Fruit fly (Drosophila melanogaster) whole organism, embryonic: ENCODE results near the gene mRpL20.

ENCODE experiments used
- Atf-2 ChIP-seq: fragments of 200-800 bp; sonication (Bioruptor generic); optimal IDR thresholded peaks from 2 replicates; lab custom pipeline; 2016; ENCODE audit warnings: missing biosample characterization, missing genetic modification characterization
- Blimp-1 ChIP-seq: fragments of 200-800 bp; sonication (Bioruptor generic); optimal IDR thresholded peaks from 3 replicates; lab custom pipeline; 2018; ENCODE audit warnings: missing biosample characterization, missing genetic modification characterization, mild to moderate bottlenecking, moderate library complexity, missing genetic modification reagents
- Bteb2 ChIP-seq: fragments of 200-800 bp; sonication (Bioruptor generic); optimal IDR thresholded peaks from 2 replicates; lab custom pipeline; 2016; ENCODE audit warnings: missing biosample characterization, missing genetic modification characterization
- CG10209 ChIP-seq: fragments of 200-800 bp; sonication (Bioruptor generic); optimal IDR thresholded peaks from 3 replicates; lab custom pipeline; 2017; ENCODE audit warnings: missing biosample characterization, mild to moderate bottlenecking, missing genetic modification characterization, missing genetic modification reagents
- CG10462 ChIP-seq: fragments of 200-800 bp; sonication (Bioruptor generic); optimal IDR thresholded peaks from 2 replicates; lab custom pipeline; 2016; ENCODE audit warnings: missing biosample characterization, missing genetic modification characterization
- CG11456 ChIP-seq: fragments of 200-800 bp; sonication (Bioruptor generic); IDR thresholded peaks from 3 replicates; pipeline ENCODE4 v1.3.6; 2022; ENCODE audit warnings: missing biosample characterization, missing genetic modification characterization
- CG12219 ChIP-seq: fragments of 200-800 bp; sonication (Bioruptor generic); optimal IDR thresholded peaks from 3 replicates; lab custom pipeline; 2018; ENCODE audit warnings: missing biosample characterization, mild to moderate bottlenecking, missing genetic modification characterization
- CG12391 ChIP-seq: fragments of 200-800 bp; sonication (Bioruptor generic); optimal IDR thresholded peaks from 3 replicates; lab custom pipeline; 2018; ENCODE audit warnings: missing biosample characterization, mild to moderate bottlenecking, missing genetic modification characterization, moderate library complexity
- CG12942 ChIP-seq: fragments of 200-800 bp; sonication (Bioruptor generic); optimal IDR thresholded peaks from 3 replicates; lab custom pipeline; 2016; ENCODE audit warnings: missing biosample characterization, missing genetic modification characterization
- CG14667 ChIP-seq: fragments of 200-800 bp; sonication (Bioruptor generic); IDR thresholded peaks from 2 replicates; pipeline ENCODE4 v1.3.6; 2022; ENCODE audit warnings: missing biosample characterization, missing genetic modification characterization
- CG15479 ChIP-seq: fragments of 200-800 bp; sonication (Bioruptor generic); optimal IDR thresholded peaks from 3 replicates; lab custom pipeline; 2019; ENCODE audit warnings: missing biosample characterization, mild to moderate bottlenecking, missing genetic modification characterization, moderate library complexity
- CG1602 ChIP-seq: fragments of 200-800 bp; sonication (Bioruptor generic); optimal IDR thresholded peaks from 3 replicates; lab custom pipeline; 2016; ENCODE audit warnings: missing biosample characterization, missing genetic modification characterization
- CG17568 ChIP-seq: fragments of 200-800 bp; sonication (Bioruptor generic); optimal IDR thresholded peaks from 2 replicates; lab custom pipeline; 2018; ENCODE audit warnings: missing biosample characterization, mild to moderate bottlenecking, missing genetic modification characterization, moderate library complexity
- CG17829 ChIP-seq: fragments of 200-800 bp; optimal IDR thresholded peaks from 2 replicates; lab custom pipeline; 2019; ENCODE audit warnings: missing biosample characterization, mild to moderate bottlenecking, missing genetic modification characterization, moderate library complexity
- CG1792 ChIP-seq: fragments of 200-800 bp; sonication (Bioruptor generic); optimal IDR thresholded peaks from 2 replicates; lab custom pipeline; 2016; ENCODE audit warnings: missing biosample characterization, missing genetic modification characterization
- CG18599 ChIP-seq: fragments of 200-800 bp; sonication (Bioruptor generic); optimal IDR thresholded peaks from 3 replicates; lab custom pipeline; 2017; ENCODE audit warnings: missing biosample characterization, missing genetic modification characterization, mild to moderate bottlenecking, moderate library complexity, missing genetic modification reagents
- CG2712 ChIP-seq: fragments of 200-800 bp; optimal IDR thresholded peaks from 3 replicates; lab custom pipeline; 2019; ENCODE audit warnings: missing biosample characterization, mild to moderate bottlenecking, missing genetic modification characterization, moderate library complexity
- CG3281 ChIP-seq: fragments of 200-800 bp; sonication (Bioruptor generic); optimal IDR thresholded peaks from 3 replicates; lab custom pipeline; 2017; ENCODE audit warnings: missing biosample characterization, mild to moderate bottlenecking, missing genetic modification characterization
- CG3847 ChIP-seq: fragments of 200-800 bp; sonication (Bioruptor generic); IDR thresholded peaks from 2 replicates; pipeline ENCODE4 v1.3.6; 2022; ENCODE audit warnings: missing biosample characterization, missing genetic modification characterization
- CG4328 ChIP-seq: fragments of 200-800 bp; sonication (Bioruptor generic); optimal IDR thresholded peaks from 3 replicates; lab custom pipeline; 2017; ENCODE audit warnings: missing biosample characterization, missing genetic modification reagents, missing genetic modification characterization
- CG7372 ChIP-seq: fragments of 200-800 bp; sonication (Bioruptor generic); IDR thresholded peaks from 2 replicates; pipeline ENCODE4 v1.3.6; 2022; ENCODE audit warnings: missing biosample characterization, missing genetic modification characterization
- CG8359 ChIP-seq: fragments of 200-800 bp; sonication (Bioruptor generic); optimal IDR thresholded peaks from 2 replicates; lab custom pipeline; 2017; ENCODE audit warnings: missing biosample characterization, mild to moderate bottlenecking, missing genetic modification characterization, borderline replicate concordance
- CG8388 ChIP-seq: fragments of 200-800 bp; sonication (Bioruptor generic); optimal IDR thresholded peaks from 2 replicates; lab custom pipeline; 2019; ENCODE audit warnings: missing biosample characterization, mild to moderate bottlenecking, missing genetic modification characterization, moderate library complexity
- CG8924 ChIP-seq: fragments of 200-800 bp; optimal IDR thresholded peaks from 3 replicates; lab custom pipeline; 2019; ENCODE audit warnings: missing biosample characterization, mild to moderate bottlenecking, missing genetic modification characterization, moderate library complexity
- CG9437 ChIP-seq: fragments of 200-800 bp; sonication (Bioruptor generic); optimal IDR thresholded peaks from 2 replicates; lab custom pipeline; 2018; ENCODE audit warnings: missing biosample characterization, mild to moderate bottlenecking, missing genetic modification characterization
- Dek ChIP-seq: fragments of 200-800 bp; sonication (Bioruptor generic); optimal IDR thresholded peaks from 3 replicates; lab custom pipeline; 2019; ENCODE audit warnings: missing biosample characterization, mild to moderate bottlenecking, missing genetic modification characterization, moderate library complexity
- Dref ChIP-seq: fragments of 200-800 bp; sonication (Bioruptor generic); IDR thresholded peaks from 2 replicates; pipeline ENCODE4 v1.3.6; 2022; ENCODE audit warnings: missing biosample characterization, missing genetic modification characterization
- Fer1 ChIP-seq: fragments of 200-800 bp; sonication (Bioruptor generic); optimal IDR thresholded peaks from 2 replicates; lab custom pipeline; 2017; ENCODE audit warnings: missing biosample characterization, mild to moderate bottlenecking, missing genetic modification characterization
- Gug ChIP-seq: fragments of 200-800 bp; sonication (Bioruptor generic); IDR thresholded peaks from 4 replicates; pipeline ENCODE4 v1.3.6; 2022; ENCODE audit warnings: missing biosample characterization, missing genetic modification characterization
- Hr51 ChIP-seq, 2 experiments: fragments of 200-800 bp; sonication (Bioruptor generic); optimal IDR thresholded peaks; 2 replicates in 1 of 2; 3 replicates in 1 of 2; lab custom pipeline; 2016 to 2018; ENCODE audit warnings: missing biosample characterization in 2 of 2, missing genetic modification characterization in 2 of 2, mild to moderate bottlenecking in 1 of 2, moderate library complexity in 1 of 2
- Tbp ChIP-seq: fragments of >200 bp; optimal IDR thresholded peaks from 2 replicates; lab custom pipeline; 2018; ENCODE audit warnings: missing biosample characterization, missing genetic modification characterization
- bsh ChIP-seq, 2 experiments: fragments of 200-800 bp; sonication (Bioruptor generic); optimal IDR thresholded peaks; 2 replicates each; lab custom pipeline; 2017 to 2018; ENCODE audit warnings: mild to moderate bottlenecking in 2 of 2, missing biosample characterization in 2 of 2, missing genetic modification characterization in 2 of 2, moderate library complexity in 1 of 2
- cato ChIP-seq: fragments of 200-800 bp; sonication (Bioruptor generic); optimal IDR thresholded peaks from 2 replicates; lab custom pipeline; 2016; ENCODE audit warnings: missing biosample characterization, missing genetic modification characterization, borderline replicate concordance
- caup ChIP-seq: fragments of 200-800 bp; sonication (Bioruptor generic); optimal IDR thresholded peaks from 3 replicates; lab custom pipeline; 2017; ENCODE audit warnings: missing biosample characterization, mild to moderate bottlenecking, missing genetic modification characterization, moderate library complexity; ENCODE audit not compliant: severe bottlenecking
- corto ChIP-seq: fragments of 200-800 bp; sonication (Bioruptor generic); optimal IDR thresholded peaks from 2 replicates; lab custom pipeline; 2016; ENCODE audit warnings: missing biosample characterization, mild to moderate bottlenecking, missing genetic modification characterization, moderate library complexity
- ems ChIP-seq: fragments of 200-800 bp; sonication (Bioruptor generic); optimal IDR thresholded peaks from 3 replicates; lab custom pipeline; 2016; ENCODE audit warnings: missing biosample characterization, missing genetic modification characterization
- eve ChIP-seq, 2 experiments: fragments of >200 bp; optimal IDR thresholded peaks; 2 replicates each; lab custom pipeline; 2017; ENCODE audit warnings: missing biosample characterization in 2 of 2, missing genetic modification characterization in 2 of 2
- fu2 ChIP-seq: fragments of 200-800 bp; sonication (Bioruptor generic); optimal IDR thresholded peaks from 2 replicates; lab custom pipeline; 2016; ENCODE audit warnings: missing biosample characterization, missing genetic modification characterization
- grau ChIP-seq: fragments of 200-800 bp; optimal IDR thresholded peaks from 3 replicates; lab custom pipeline; 2019; ENCODE audit warnings: missing biosample characterization, mild to moderate bottlenecking, missing genetic modification characterization, moderate library complexity
- hkb ChIP-seq, 2 experiments: fragments of 200-800 bp in 1 of 2; fragments of >200 bp in 1 of 2; sonication (Bioruptor generic) in 1 of 2; IDR thresholded peaks in 1 of 2; optimal IDR thresholded peaks in 1 of 2; 2 replicates each; pipeline versions ENCODE4 v1.3.6 to Lab custom; 2017 to 2022; ENCODE audit warnings: missing biosample characterization in 1 of 2, missing genetic modification characterization in 1 of 2
- hth ChIP-seq: fragments of >200 bp; optimal IDR thresholded peaks from 2 replicates; lab custom pipeline; 2017; ENCODE audit warnings: inconsistent platforms
- lilli ChIP-seq: fragments of 200-800 bp; sonication (Bioruptor generic); optimal IDR thresholded peaks from 3 replicates; lab custom pipeline; 2016; ENCODE audit warnings: missing biosample characterization, missing genetic modification characterization
- pb ChIP-seq: fragments of 200-800 bp; sonication (Bioruptor generic); optimal IDR thresholded peaks from 3 replicates; lab custom pipeline; 2016; ENCODE audit warnings: missing biosample characterization, missing genetic modification characterization
- pros ChIP-seq: fragments of 200-800 bp; sonication (Bioruptor generic); optimal IDR thresholded peaks from 3 replicates; lab custom pipeline; 2019; ENCODE audit warnings: missing biosample characterization, mild to moderate bottlenecking, missing genetic modification characterization, moderate library complexity
- slou ChIP-seq: fragments of 200-800 bp; sonication (Bioruptor generic); optimal IDR thresholded peaks from 3 replicates; lab custom pipeline; 2016; ENCODE audit warnings: missing biosample characterization, missing genetic modification characterization
- zf30C ChIP-seq: fragments of 200-800 bp; sonication (Bioruptor generic); optimal IDR thresholded peaks from 3 replicates; lab custom pipeline; 2018; ENCODE audit warnings: missing biosample characterization, mild to moderate bottlenecking, missing genetic modification characterization
- zfh1 ChIP-seq: fragments of 200-800 bp; sonication (Bioruptor generic); IDR thresholded peaks from 3 replicates; pipeline ENCODE4 v1.3.6; 2022; ENCODE audit warnings: missing biosample characterization, missing genetic modification characterization
- zfh2 ChIP-seq: fragments of 200-800 bp; sonication (Bioruptor generic); optimal IDR thresholded peaks from 2 replicates; lab custom pipeline; 2016; ENCODE audit warnings: missing biosample characterization, missing genetic modification characterization

Gene mRpL20

dm6 chr3L:13036706-13037457 lies 19.2 kb upstream of the mRpL20 start, which contains the start of gene Srrm1:
Gene Srrm1 (plus strand): TSS chr3L:13036821.
- peak; percentile 19 for TF ChIP-seq Dek (tag; lab: Kevin White, UChicago)
- peak; percentile 55; the same call in 2 of the 4 replicates for TF ChIP-seq Gug (GFP tag; lab: Robert Waterston, UW)
- TF ChIP-seq Atf-2 (GFP tag; lab: Kevin White, UChicago) = peak; percentile 17
- peak; percentile 71 for TF ChIP-seq zfh1 (GFP tag; lab: Robert Waterston, UW)
- no peak for TF ChIP-seq CG10462 (GFP tag; lab: Kevin White, UChicago)
- TF ChIP-seq CG17568 (GFP tag; lab: Kevin White, UChicago) = no peak
- TF ChIP-seq bsh (GFP tag; optimal IDR thresholded peaks at IDR 0.05; lab: Kevin White, UChicago) = no peak
- TF ChIP-seq cato = no peak
- no peak for TF ChIP-seq CG8359 (GFP tag; lab: Kevin White, UChicago)
- no peak for TF ChIP-seq CG14667 (GFP tag; lab: Robert Waterston, UW)
- TF ChIP-seq zf30C (GFP tag; lab: Kevin White, UChicago) = no peak
- TF ChIP-seq pb (GFP tag; lab: Kevin White, UChicago) = no peak
- peak; percentile 72 for TF ChIP-seq lilli (GFP tag; lab: Kevin White, UChicago)
- no peak for TF ChIP-seq hth (lab: Kevin White, UChicago)
- peak in 1 of 2 experiments; percentile 48 for TF ChIP-seq Hr51 (GFP tag; optimal IDR thresholded peaks at IDR 0.05; lab: Kevin White, UChicago)
- no peak for TF ChIP-seq slou (GFP tag; lab: Kevin White, UChicago)
- TF ChIP-seq CG17829 (tag; lab: Kevin White, UChicago) = peak; percentile 46
- peak; percentile 42 for TF ChIP-seq Fer1 (GFP tag; lab: Kevin White, UChicago)
- TF ChIP-seq Bteb2 (GFP tag; lab: Kevin White, UChicago) = peak; percentile 20
- no peak for TF ChIP-seq CG10209 (GFP tag; lab: Kevin White, UChicago)
- no peak for TF ChIP-seq CG3281
- TF ChIP-seq CG15479 (GFP tag; lab: Kevin White, UChicago) = no peak
- TF ChIP-seq Blimp-1 (GFP tag; lab: Kevin White, UChicago) = no peak
- no peak for TF ChIP-seq caup (GFP tag; lab: Kevin White, UChicago)
- TF ChIP-seq zfh2 (GFP tag; lab: Kevin White, UChicago) = peak; percentile 61
- no peak for TF ChIP-seq CG12942
- TF ChIP-seq Tbp (GFP tag; lab: Kevin White, UChicago) = no peak
- peak; percentile 30 for TF ChIP-seq fu2 (GFP tag; lab: Kevin White, UChicago)
- no peak for TF ChIP-seq CG12219 (GFP tag; lab: Kevin White, UChicago)
- TF ChIP-seq corto (GFP tag; lab: Kevin White, UChicago) = no peak
- TF ChIP-seq CG18599 (GFP tag; lab: Kevin White, UChicago) = peak; percentile 3
- TF ChIP-seq CG9437 = no peak
- no peak for TF ChIP-seq eve (GFP tag; optimal IDR thresholded peaks at IDR 0.05; lab: Kevin White, UChicago)
- TF ChIP-seq CG1602 (GFP tag; lab: Kevin White, UChicago) = no peak
- peak; percentile 11 for TF ChIP-seq CG1792
- TF ChIP-seq CG11456 (GFP tag; lab: Robert Waterston, UW) = peak; percentile 17; the same call in 1 of the 3 replicates
- TF ChIP-seq CG12391 (tag; lab: Kevin White, UChicago) = peak; percentile 44
- TF ChIP-seq CG3847 = peak; percentile 81
- TF ChIP-seq CG2712 (tag; lab: Kevin White, UChicago) = peak; percentile 28
- TF ChIP-seq CG7372 = 0 out of 2 replicates have a peak, but pooled peaks have one; percentile 21
- TF ChIP-seq Dref (GFP tag; lab: Robert Waterston, UW) = peak; percentile 97
- TF ChIP-seq pros = no peak
- TF ChIP-seq hkb (optimal IDR thresholded peaks at IDR 0.05; lab: Kevin White, UChicago) = no peak
- TF ChIP-seq hkb (GFP tag; IDR thresholded peaks at IDR 0.05; lab: Robert Waterston, UW) = peak; percentile 33; the same call in 1 of the 2 replicates
- TF ChIP-seq CG8924 (tag; lab: Kevin White, UChicago) = no peak
- peak; percentile 64 for TF ChIP-seq ems (GFP tag; lab: Kevin White, UChicago)
- TF ChIP-seq CG4328 (GFP tag; lab: Kevin White, UChicago) = no peak
- TF ChIP-seq grau = peak; percentile 28
- TF ChIP-seq CG8388 (GFP tag; lab: Kevin White, UChicago) = no peak
